Worm (Caenorhabditis elegans): ENCODE results near the gene daf-6.

- TF ChIP-seq pha-4 (tag; optimal IDR thresholded peaks at IDR 0.05) (no peak), F55B11.4 (tag; optimal IDR thresholded peaks at IDR 0.05; ENCODE audit: borderline replicate concordance, insufficient read depth) (no peak), nfyb-1 (GFP tag; IDR thresholded peaks at IDR 0.05) (no peak), madf-8 (GFP tag; conservative IDR thresholded peaks at IDR 0.05) (no peak), ama-1 (optimal IDR thresholded peaks at IDR 0.05) (no peak), ama-1 (GFP tag; optimal IDR thresholded peaks at IDR 0.05) (no peak), dpl-1 (GFP tag; optimal IDR thresholded peaks at IDR 0.05) (no peak), unc-130 (GFP tag; optimal IDR thresholded peaks at IDR 0.05) (no peak), ceh-91 (GFP tag; IDR thresholded peaks at IDR 0.05) (no peak), hmg-20 (GFP tag; IDR thresholded peaks at IDR 0.05) (no peak), F52B5.7 (tag; optimal IDR thresholded peaks at IDR 0.05) (no peak), C17E4.6 (GFP tag; IDR thresholded peaks at IDR 0.05) (no peak)
These were observed 43.8 kb upstream of the daf-6 start for ce11 chrX:14844481-14844880.

Data from whole organism, young adult.